Worm (Caenorhabditis elegans) whole organism, L4/young adult: Measurements from ENCODE around the gene fpn-1.2.
A peak's percentile ranks its signal among the peaks of the same experiment; 100 is the strongest.

Experiments used
- W03F9.2 ChIP-seq: fragments of 150-350 bp; optimal IDR thresholded peaks from 2 replicates; lab custom pipeline; 2014; ENCODE audit warnings: missing biosample characterization, missing genetic modification characterization
- dao-5 ChIP-seq: sonication (generic microtip); optimal IDR thresholded peaks from 2 replicates; lab custom pipeline; 2016; ENCODE audit warnings: missing genotype, missing genetic modification characterization, moderate library complexity, missing compliant biosample characterization
- him-1 ChIP-seq: sonication (generic microtip); optimal IDR thresholded peaks from 2 replicates; lab custom pipeline; 2016; ENCODE audit warnings: missing genotype, missing genetic modification reagents, missing genetic modification characterization, missing compliant biosample characterization

Gene fpn-1.2

DNA sequence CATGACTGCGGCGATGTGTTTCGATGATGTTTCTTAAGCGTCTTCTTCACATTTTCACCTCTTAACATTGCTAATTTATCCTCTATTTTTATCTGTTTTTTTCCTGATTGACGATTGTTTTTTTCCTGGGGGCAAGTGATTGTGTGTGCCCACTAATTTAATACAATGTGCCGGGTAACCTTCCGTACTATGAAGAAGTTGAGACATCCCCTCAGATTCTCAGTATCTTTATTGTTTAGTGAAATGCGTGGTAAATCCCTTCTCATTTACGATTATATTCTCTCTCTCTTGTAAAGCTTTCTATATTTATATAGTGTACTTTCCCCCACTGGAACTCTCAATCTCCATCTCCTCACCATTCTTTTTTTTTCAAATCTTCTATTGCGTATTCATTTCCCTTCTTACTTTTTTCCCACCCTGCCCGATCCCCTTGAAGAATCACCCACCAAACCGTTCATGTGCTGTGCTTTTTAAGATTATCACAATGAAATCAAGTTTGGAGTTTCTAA, 11.8 kb upstream of the fpn-1.2 start:
- no peak for TF ChIP-seq him-1 (tag; lab: Kevin White, UChicago)
- no peak for TF ChIP-seq dao-5 (tag; lab: Kevin White, UChicago)
- no peak for TF ChIP-seq W03F9.2 (tag; lab: Kevin White, UChicago)

- TF ChIP-seq dao-5 (tag; lab: Kevin White, UChicago) = peak; percentile 54
- TF ChIP-seq W03F9.2 (tag; lab: Kevin White, UChicago) = no peak
- peak; percentile 85 for TF ChIP-seq him-1 (tag; lab: Kevin White, UChicago)
Measured at ce11 chrV:1474486-1475125, 10.1 kb upstream of the fpn-1.2 start, which contains the start of the genes F53E2.2 and unc-60. TSS of gene F53E2.2 (plus strand) at chrV:1475086. TSS of gene unc-60 (plus strand) at chrV:1475086.

- TF ChIP-seq him-1 (tag; lab: Kevin White, UChicago) (no peak), dao-5 (tag; lab: Kevin White, UChicago) (no peak), W03F9.2 (tag; lab: Kevin White, UChicago) (no peak)
Measured at ce11 chrV:1472569-1472968, 8.1 kb upstream of the fpn-1.2 start.

ce11 chrV:1471977-1472376, 7.5 kb upstream of the fpn-1.2 start:
- no peak for TF ChIP-seq dao-5 (tag; lab: Kevin White, UChicago)
- TF ChIP-seq him-1 (tag; lab: Kevin White, UChicago) = no peak
- no peak for TF ChIP-seq W03F9.2 (tag; lab: Kevin White, UChicago)

DNA sequence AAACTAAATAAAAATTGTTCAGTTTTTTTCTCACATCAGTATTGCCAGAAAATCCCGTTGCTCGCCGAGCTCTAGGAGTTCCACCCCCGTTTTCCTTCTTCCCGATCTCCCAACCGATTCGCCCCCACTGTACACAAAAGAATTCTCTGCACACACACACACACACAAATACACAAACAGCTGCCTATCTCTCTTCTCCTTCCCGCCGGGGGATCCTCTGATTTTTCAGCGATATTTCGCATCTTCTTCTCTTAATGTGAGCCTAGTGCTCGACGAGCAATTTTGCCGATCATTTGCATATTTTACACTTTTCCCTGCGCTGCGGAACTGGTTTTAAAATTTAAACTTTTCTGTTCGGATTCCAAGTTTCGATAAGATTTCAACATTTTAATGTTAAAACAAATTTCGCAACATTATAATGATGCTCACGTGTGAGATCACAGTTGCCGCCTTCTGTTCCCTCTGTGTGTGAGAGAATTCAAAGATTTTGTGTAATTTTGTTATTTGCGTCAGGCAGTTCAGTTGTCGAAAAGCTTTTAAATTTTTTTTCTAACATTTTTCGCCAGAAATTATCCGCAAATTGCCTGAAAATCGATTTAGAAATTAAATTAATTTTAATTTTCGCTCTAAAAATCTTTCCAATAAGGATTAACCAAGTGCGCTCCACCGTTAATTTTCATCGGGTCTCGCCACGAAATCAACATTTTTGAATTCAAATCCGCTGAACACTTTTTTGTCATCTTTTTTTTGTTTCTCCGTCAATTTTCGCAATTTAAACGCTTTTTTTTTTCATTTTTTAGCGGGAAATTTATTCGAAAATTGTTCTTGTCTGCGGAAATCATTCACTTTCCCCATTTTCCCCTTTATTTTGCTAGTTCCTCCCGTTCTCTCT, 6.8 kb upstream of the fpn-1.2 start:
- TF ChIP-seq W03F9.2 (tag; lab: Kevin White, UChicago) (peak; percentile 45), dao-5 (tag; lab: Kevin White, UChicago) (no peak), him-1 (tag; lab: Kevin White, UChicago) (no peak)

DNA sequence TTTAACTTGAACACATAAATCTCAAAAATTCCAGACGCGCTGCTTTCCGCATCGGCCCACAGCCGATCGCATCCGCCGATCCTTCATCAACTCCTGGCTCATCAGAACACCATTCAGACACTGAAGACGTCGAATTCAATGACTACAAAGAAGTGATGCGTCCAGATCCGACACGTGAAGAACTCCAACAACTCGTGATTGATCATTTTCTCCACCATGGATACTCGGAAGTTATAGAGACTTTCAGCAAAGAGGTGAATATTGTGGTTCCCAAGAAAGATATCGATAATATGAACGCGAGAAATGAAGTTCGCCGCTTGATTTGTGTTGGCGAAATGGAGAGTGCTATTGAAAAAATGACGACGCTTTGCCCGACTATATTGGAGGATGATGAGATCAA, 4.4 kb upstream of the fpn-1.2 start:
- no peak for TF ChIP-seq W03F9.2 (tag; lab: Kevin White, UChicago)
- TF ChIP-seq dao-5 (tag; lab: Kevin White, UChicago) = no peak
- no peak for TF ChIP-seq him-1 (tag; lab: Kevin White, UChicago)

- TF ChIP-seq dao-5 (tag; lab: Kevin White, UChicago) (no peak), him-1 (tag; lab: Kevin White, UChicago) (no peak), W03F9.2 (tag; lab: Kevin White, UChicago) (no peak)
Measured at ce11 chrV:1467444-1467843, 2.9 kb upstream of the fpn-1.2 start, which contains the start of gene gid-8. TSS of gene gid-8 (plus strand) at chrV:1467744.

DNA sequence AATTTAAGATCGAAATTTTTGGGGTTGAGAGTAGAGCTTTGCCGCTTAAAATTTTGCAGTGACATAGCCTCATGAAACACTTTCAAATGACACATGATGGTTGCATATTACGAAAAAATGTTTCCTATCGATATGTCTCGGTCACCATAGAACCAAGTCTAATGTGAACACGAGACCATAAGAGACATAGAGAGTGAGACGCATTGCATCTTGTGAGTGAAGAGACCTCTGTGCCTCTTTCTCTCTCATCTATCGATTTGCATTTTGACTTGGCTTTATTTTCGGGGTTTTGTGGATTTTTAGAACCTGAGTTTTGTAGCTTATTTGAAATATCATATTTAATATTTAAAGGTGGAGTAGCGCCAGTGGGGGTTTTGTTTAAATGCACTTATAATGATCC, 2.5 kb upstream of the fpn-1.2 start:
- TF ChIP-seq him-1 (tag; lab: Kevin White, UChicago) (no peak), W03F9.2 (tag; lab: Kevin White, UChicago) (no peak), dao-5 (tag; lab: Kevin White, UChicago) (no peak)

DNA sequence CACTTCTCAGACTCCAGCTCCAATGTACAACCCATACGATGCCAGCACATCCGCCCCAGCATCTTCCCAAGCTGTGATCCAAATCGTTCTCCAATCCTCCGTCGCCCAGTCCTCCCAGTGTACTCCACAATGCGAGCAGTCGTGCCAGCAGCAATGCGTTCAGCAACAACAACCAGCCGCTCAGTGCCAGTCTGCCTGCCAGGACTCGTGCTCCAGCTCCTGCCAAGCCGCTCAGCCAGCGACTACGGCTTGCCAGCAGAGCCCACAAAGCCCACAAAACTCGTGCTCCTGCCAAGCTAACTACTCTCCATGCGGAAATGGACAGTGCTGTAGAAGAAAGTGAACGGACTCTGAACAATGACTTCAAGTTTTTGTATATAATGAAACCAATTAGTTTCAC, 1.4 kb upstream of the fpn-1.2 start:
- TF ChIP-seq him-1 (tag; lab: Kevin White, UChicago) (no peak), dao-5 (tag; lab: Kevin White, UChicago) (no peak), W03F9.2 (tag; lab: Kevin White, UChicago) (no peak)

DNA sequence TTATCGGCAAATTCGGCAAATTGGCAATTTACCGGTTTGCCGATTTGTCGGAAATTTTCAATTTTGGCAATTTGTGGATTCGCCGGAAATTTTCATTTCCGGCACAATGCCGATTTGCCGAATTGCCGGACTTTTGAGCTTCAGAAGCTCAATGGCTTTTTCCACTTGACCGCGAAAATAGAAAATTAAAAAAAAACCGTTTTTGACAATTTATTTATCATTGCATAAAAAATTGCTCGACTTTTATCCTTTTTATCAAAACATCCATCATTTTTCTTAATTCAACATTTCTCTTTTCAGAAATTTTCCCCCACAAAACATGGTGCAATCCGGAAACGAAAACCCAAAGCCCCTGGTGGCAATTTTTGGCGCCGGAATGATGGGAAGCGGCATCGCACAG, 4.4 kb downstream of the fpn-1.2 start, which contains the start of gene hacd-1:
TSS of gene hacd-1 (plus strand) at position 301 of the 400 bp plus-strand sequence.
- no peak for TF ChIP-seq dao-5 (tag; lab: Kevin White, UChicago)
- TF ChIP-seq W03F9.2 (tag; lab: Kevin White, UChicago) = no peak
- no peak for TF ChIP-seq him-1 (tag; lab: Kevin White, UChicago)

- TF ChIP-seq him-1 (tag; lab: Kevin White, UChicago) (no peak), W03F9.2 (tag; lab: Kevin White, UChicago) (no peak)
Measured at ce11 chrV:1459374-1459926, 5.0 kb downstream of the fpn-1.2 start.

DNA sequence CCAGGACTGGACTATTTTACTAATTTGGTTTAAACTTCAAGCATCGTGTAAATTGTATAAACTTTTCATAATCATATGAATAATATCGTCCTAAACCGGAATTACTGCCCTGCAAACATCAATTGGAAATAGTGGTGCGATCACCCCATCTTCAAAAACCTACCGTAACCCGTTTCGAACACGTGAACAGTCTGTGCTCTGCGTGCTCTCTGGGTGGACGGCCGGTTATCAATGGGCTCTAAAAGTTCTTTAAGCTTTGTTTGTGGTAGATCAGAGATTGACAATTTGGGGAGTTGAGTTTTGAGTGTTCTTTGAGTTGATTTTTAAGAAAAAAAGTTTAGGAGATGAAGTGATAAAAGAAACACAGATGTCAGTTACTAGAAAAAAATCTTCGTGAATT, 7.9 kb downstream of the fpn-1.2 start:
- TF ChIP-seq dao-5 (tag; lab: Kevin White, UChicago) (no peak), him-1 (tag; lab: Kevin White, UChicago) (no peak), W03F9.2 (tag; lab: Kevin White, UChicago) (no peak)

DNA sequence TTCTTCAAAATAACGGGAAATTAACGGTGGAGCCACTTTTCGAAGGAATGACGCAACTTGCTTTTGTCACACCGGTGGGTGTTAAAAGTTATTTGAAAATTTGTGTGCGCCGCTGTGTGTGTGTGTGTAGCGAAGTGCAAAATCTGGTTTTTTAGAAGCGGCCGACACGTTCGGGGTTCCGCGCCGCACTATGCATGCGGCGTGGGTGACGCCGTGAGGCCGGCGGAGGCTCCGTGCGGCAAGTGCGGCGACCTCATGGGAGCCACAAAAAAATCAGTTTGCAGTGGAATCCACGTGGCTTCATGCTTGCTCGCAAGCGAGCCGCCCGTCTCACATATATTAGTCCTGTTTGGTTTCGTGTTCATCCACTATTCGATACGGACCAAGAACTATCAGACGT, 9.2 kb downstream of the fpn-1.2 start:
- TF ChIP-seq W03F9.2 (tag; lab: Kevin White, UChicago) = no peak
- TF ChIP-seq him-1 (tag; lab: Kevin White, UChicago) = no peak
- no peak for TF ChIP-seq dao-5 (tag; lab: Kevin White, UChicago)
